Worm (Caenorhabditis elegans): ENCODE measurements around the gene T08D10.5.

Gene T08D10.5

DNA sequence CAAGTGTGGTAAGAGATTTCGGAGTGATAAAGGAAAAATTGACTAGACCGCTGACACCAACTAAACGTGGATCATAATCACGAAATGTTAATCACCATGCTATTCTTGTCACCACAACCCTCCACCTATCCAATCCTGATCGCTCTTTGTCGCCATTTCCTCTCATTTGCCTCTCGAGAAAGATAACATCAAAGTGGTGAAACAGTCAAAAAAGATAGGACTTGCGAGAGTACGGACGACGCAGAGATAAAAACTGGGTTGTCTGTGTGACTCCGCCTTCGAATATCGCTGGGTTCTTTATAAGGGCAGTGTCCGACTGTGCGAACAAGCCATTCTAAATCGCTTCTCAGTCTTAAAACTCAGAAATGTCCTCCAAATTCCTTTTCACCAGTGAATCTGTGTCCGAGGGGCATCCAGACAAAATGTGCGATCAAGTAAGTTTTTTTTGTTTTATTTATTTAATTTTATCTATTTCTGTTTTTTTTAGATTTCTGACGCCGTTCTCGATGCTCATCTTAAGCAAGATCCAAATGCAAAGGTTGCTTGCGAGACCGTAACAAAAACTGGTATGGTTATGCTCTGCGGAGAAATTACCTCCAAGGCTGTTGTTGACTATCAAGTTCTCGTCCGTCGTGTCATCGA, 8.4 kb downstream of the T08D10.5 start, which contains the start of gene sams-1 (continued):
- no peak for TF ChIP-seq nhr-77 (tag; optimal IDR thresholded peaks at IDR 0.05)
- TF ChIP-seq ztf-1 (GFP tag; conservative IDR thresholded peaks at IDR 0.05), result no peak
- TF ChIP-seq nhr-12 (tag; optimal IDR thresholded peaks at IDR 0.05), result no peak
- no peak for TF ChIP-seq unc-39 (tag; optimal IDR thresholded peaks at IDR 0.05)
- no peak for TF ChIP-seq crh-2 (tag; optimal IDR thresholded peaks at IDR 0.05)
- no peak for TF ChIP-seq mab-5 (tag; optimal IDR thresholded peaks at IDR 0.05)
- TF ChIP-seq gmeb-1 (tag; optimal IDR thresholded peaks at IDR 0.05), result no peak
- no peak for TF ChIP-seq ztf-4 (tag; optimal IDR thresholded peaks at IDR 0.05)
- no peak for TF ChIP-seq peb-1 (tag; optimal IDR thresholded peaks at IDR 0.05)
- TF ChIP-seq nhr-6 (tag; optimal IDR thresholded peaks at IDR 0.05), result no peak
- no peak for TF ChIP-seq lsy-2 (tag; optimal IDR thresholded peaks at IDR 0.05)
- TF ChIP-seq nhr-21 (tag; optimal IDR thresholded peaks at IDR 0.05), result no peak
- no peak for TF ChIP-seq sem-4 (tag; optimal IDR thresholded peaks at IDR 0.05)
- TF ChIP-seq snpc-4 (tag; optimal IDR thresholded peaks at IDR 0.05), result no peak
- no peak for TF ChIP-seq blmp-1 (tag; optimal IDR thresholded peaks at IDR 0.05; ENCODE audit: insufficient read depth)
- no peak for TF ChIP-seq unc-55 (GFP tag; optimal IDR thresholded peaks at IDR 0.05)
- peak in 1 of 2 experiments; percentile 2 for TF ChIP-seq mdl-1 (tag; optimal IDR thresholded peaks at IDR 0.05)
- no peak for TF ChIP-seq nhr-11 (tag; optimal IDR thresholded peaks at IDR 0.05)
- no peak for TF ChIP-seq zag-1 (tag; optimal IDR thresholded peaks at IDR 0.05)
- peak; percentile 68 for TF ChIP-seq sma-9 (GFP tag; optimal IDR thresholded peaks at IDR 0.05)
- no peak for TF ChIP-seq sma-9 (tag; optimal IDR thresholded peaks at IDR 0.05)

- TF ChIP-seq nhr-21 (tag; optimal IDR thresholded peaks at IDR 0.05) (no peak), aly-2 (tag; optimal IDR thresholded peaks at IDR 0.05) (no peak), elt-3 (tag; optimal IDR thresholded peaks at IDR 0.05) (no peak), ztf-1 (GFP tag; conservative IDR thresholded peaks at IDR 0.05) (no peak), egl-27 (tag; optimal IDR thresholded peaks at IDR 0.05) (no peak), sem-4 (tag; optimal IDR thresholded peaks at IDR 0.05) (no peak), lin-13 (GFP tag; optimal IDR thresholded peaks at IDR 0.05) (no peak), ama-1 (optimal IDR thresholded peaks at IDR 0.05) (no peak), lsy-2 (tag; optimal IDR thresholded peaks at IDR 0.05) (no peak)
Observed at ce11 chrX:11967034-11967433, 9.7 kb downstream of the T08D10.5 start.

DNA sequence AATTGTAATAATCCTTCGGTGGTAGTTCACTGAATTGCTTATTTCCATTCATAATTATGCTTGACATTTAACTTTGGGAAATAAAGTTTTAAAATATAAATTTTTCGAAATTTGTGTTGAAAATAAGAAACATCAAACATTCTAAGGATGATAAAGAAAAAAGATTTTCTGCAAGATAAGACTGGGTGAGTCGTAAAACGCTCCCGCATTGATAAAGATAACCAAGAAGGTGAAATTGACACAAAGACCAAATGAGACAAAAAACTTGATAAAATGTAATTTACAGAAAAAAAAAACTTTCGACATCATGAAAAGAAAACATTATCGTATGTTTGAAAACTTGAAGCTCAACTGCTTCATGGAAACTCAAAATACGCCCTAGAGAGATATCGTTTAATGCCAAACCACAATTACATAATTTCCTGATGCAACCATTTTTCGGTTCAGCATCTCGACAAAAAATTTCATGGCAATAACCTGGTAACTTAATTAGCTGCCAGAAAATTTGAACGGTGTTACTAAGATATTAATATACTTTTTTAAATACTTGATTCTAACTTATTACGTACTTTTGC, 10.8 kb downstream of the T08D10.5 start:
- TF ChIP-seq sma-9 (GFP tag; optimal IDR thresholded peaks at IDR 0.05) (peak; percentile 25), sma-9 (tag; optimal IDR thresholded peaks at IDR 0.05) (no peak), ceh-16 (tag; optimal IDR thresholded peaks at IDR 0.05) (no peak), sem-4 (tag; optimal IDR thresholded peaks at IDR 0.05) (no peak), peb-1 (tag; optimal IDR thresholded peaks at IDR 0.05) (no peak), nhr-77 (tag; optimal IDR thresholded peaks at IDR 0.05) (no peak), aly-2 (tag; optimal IDR thresholded peaks at IDR 0.05) (no peak), gmeb-1 (tag; optimal IDR thresholded peaks at IDR 0.05) (no peak), skn-1 (tag; optimal IDR thresholded peaks at IDR 0.05) (no peak), nhr-23 (tag; optimal IDR thresholded peaks at IDR 0.05) (no peak), mdl-1 (tag; optimal IDR thresholded peaks at IDR 0.05) (peak in 1 of 2 experiments; percentile 13), ama-1 (optimal IDR thresholded peaks at IDR 0.05) (no peak), elt-3 (tag; optimal IDR thresholded peaks at IDR 0.05) (no peak), elt-1 (tag; optimal IDR thresholded peaks at IDR 0.05) (no peak), sma-3 (GFP tag; optimal IDR thresholded peaks at IDR 0.05) (peak; percentile 21), Y55F3AM.14 (GFP tag; optimal IDR thresholded peaks at IDR 0.05) (no peak), egl-27 (tag; optimal IDR thresholded peaks at IDR 0.05) (no peak), ztf-1 (GFP tag; conservative IDR thresholded peaks at IDR 0.05) (no peak), fos-1 (tag; optimal IDR thresholded peaks at IDR 0.05) (peak; percentile 86), nhr-6 (tag; optimal IDR thresholded peaks at IDR 0.05) (no peak), crh-2 (tag; optimal IDR thresholded peaks at IDR 0.05) (peak; percentile 59), unc-39 (tag; optimal IDR thresholded peaks at IDR 0.05) (no peak), nhr-237 (tag; optimal IDR thresholded peaks at IDR 0.05) (no peak), unc-55 (GFP tag; optimal IDR thresholded peaks at IDR 0.05) (no peak), zag-1 (tag; optimal IDR thresholded peaks at IDR 0.05) (no peak)

DNA sequence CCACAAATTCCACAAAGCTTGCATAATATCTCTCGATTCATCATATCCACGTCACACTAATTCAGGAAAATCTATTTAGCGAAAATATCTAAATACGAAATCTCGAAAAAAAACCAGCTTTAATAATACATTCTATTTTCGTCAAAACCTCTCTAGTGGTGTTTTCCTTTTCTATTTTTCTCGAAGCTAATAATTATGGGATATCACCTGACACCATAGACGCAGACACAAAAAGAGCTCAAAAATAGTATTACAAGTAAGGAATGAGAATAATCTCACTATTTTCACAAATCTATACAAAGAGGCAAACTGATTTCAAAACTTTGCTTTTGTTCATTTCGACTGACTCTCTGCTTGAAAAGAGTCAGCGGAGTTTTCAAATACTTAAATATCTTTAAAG, 11.7 kb downstream of the T08D10.5 start:
- TF ChIP-seq C34F6.9 (tag; optimal IDR thresholded peaks at IDR 0.05), result peak; percentile 52
- TF ChIP-seq zag-1 (tag; optimal IDR thresholded peaks at IDR 0.05), result no peak
- no peak for TF ChIP-seq sma-3 (GFP tag; optimal IDR thresholded peaks at IDR 0.05)
- no peak for TF ChIP-seq gmeb-1 (tag; optimal IDR thresholded peaks at IDR 0.05)
- no peak for TF ChIP-seq blmp-1 (tag; optimal IDR thresholded peaks at IDR 0.05; ENCODE audit: insufficient read depth)
- TF ChIP-seq lsy-2 (tag; optimal IDR thresholded peaks at IDR 0.05), result peak in 1 of 2 experiments; percentile 4
- peak; percentile 30 for TF ChIP-seq sma-9 (GFP tag; optimal IDR thresholded peaks at IDR 0.05)
- TF ChIP-seq sma-9 (tag; optimal IDR thresholded peaks at IDR 0.05), result no peak

All from whole organism, L2 larva.